Worm (Caenorhabditis elegans) whole organism, L1 larva: ENCODE measurements around the gene Y45G5AM.5.

Experiments
- fos-1 ChIP-seq: fragments of 150-350 bp; optimal IDR thresholded peaks from 2 replicates; lab custom pipeline; 2014; ENCODE audit warnings: missing biosample characterization, missing genetic modification characterization
- hlh-4 ChIP-seq: sonication (generic microtip); optimal IDR thresholded peaks from 2 replicates; lab custom pipeline; 2016; ENCODE audit warnings: mild to moderate bottlenecking, missing genetic modification characterization, missing compliant biosample characterization
- nhr-12 ChIP-seq: sonication (generic microtip); optimal IDR thresholded peaks from 2 replicates; lab custom pipeline; 2017; ENCODE audit warnings: missing biosample characterization, missing genetic modification characterization
- nhr-237 ChIP-seq: fragments of 150-350 bp; optimal IDR thresholded peaks from 2 replicates; lab custom pipeline; 2014; ENCODE audit warnings: missing biosample characterization, missing genetic modification characterization
- zip-4 ChIP-seq: fragments of 200-800 bp; sonication (Bioruptor generic); optimal IDR thresholded peaks from 2 replicates; lab custom pipeline; 2018; ENCODE audit warnings: mild to moderate bottlenecking, missing genetic modification characterization, moderate library complexity, missing compliant biosample characterization

DNA sequence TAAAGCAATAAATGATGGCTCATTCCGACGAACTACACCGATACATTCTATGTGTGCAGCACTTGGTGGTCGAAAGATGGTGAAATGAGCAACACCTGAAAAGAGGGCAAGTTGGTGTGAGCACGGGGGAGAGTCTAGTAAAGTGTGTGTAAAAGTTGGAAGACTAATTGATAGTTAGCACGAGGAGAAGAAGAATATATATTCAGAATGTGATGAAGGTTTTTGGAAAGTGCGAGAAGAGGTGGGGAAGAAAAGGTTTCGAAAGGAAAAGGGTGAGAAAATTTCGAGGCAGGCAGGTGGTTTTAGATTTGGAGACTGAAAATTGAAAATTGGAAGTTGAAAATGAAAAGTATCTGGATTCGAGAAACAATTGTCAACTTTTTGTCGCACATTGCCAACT, 8.0 kb upstream of the Y45G5AM.5 start, which contains the start of gene Y45G5AM.6:
- no peak for TF ChIP-seq nhr-237 (tag; lab: Kevin White, UChicago)
- no peak for TF ChIP-seq hlh-4 (tag; lab: Kevin White, UChicago)
- TF ChIP-seq fos-1 (tag; lab: Kevin White, UChicago): no peak
- no peak for TF ChIP-seq nhr-12 (tag; lab: Kevin White, UChicago)
- TF ChIP-seq zip-4: no peak
